Fruit fly (Drosophila melanogaster) whole organism, embryonic: ENCODE results near the gene Mpcp2.

Experiments
- ATbp ChIP-seq: fragments of 200-800 bp; sonication (Bioruptor generic); optimal IDR thresholded peaks from 2 replicates; lab custom pipeline; 2017; ENCODE audit warnings: missing biosample characterization, mild to moderate bottlenecking, missing genetic modification characterization, missing genetic modification reagents
- Adf1 ChIP-seq: fragments of 200-800 bp; sonication (Bioruptor generic); IDR thresholded peaks from 2 replicates; pipeline ENCODE4 v1.3.6; 2022; ENCODE audit warnings: missing biosample characterization, missing genetic modification characterization
- CG11504 ChIP-seq: fragments of 200-800 bp; sonication (Bioruptor generic); optimal IDR thresholded peaks from 3 replicates; lab custom pipeline; 2019; ENCODE audit warnings: missing biosample characterization, mild to moderate bottlenecking, missing genetic modification characterization, moderate library complexity
- CG11723 ChIP-seq: fragments of 200-800 bp; sonication (Bioruptor generic); optimal IDR thresholded peaks from 2 replicates; lab custom pipeline; 2017; ENCODE audit warnings: missing biosample characterization, mild to moderate bottlenecking, missing genetic modification characterization
- CG13296 ChIP-seq: fragments of 200-800 bp; sonication (Bioruptor generic); optimal IDR thresholded peaks from 3 replicates; lab custom pipeline; 2018; ENCODE audit warnings: missing biosample characterization, mild to moderate bottlenecking, missing genetic modification characterization
- CG15514 ChIP-seq: fragments of 200-800 bp; sonication (Bioruptor generic); optimal IDR thresholded peaks from 3 replicates; lab custom pipeline; 2017; ENCODE audit warnings: missing biosample characterization, missing genetic modification characterization, mild to moderate bottlenecking, moderate library complexity, missing genetic modification reagents
- CG17361 ChIP-seq: fragments of 200-800 bp; sonication (Bioruptor generic); IDR thresholded peaks from 3 replicates; pipeline ENCODE4 v1.3.6; 2022; ENCODE audit warnings: missing biosample characterization, missing genetic modification characterization
- CG17568 ChIP-seq: fragments of 200-800 bp; sonication (Bioruptor generic); optimal IDR thresholded peaks from 2 replicates; lab custom pipeline; 2018; ENCODE audit warnings: missing biosample characterization, mild to moderate bottlenecking, missing genetic modification characterization, moderate library complexity
- CG18262 ChIP-seq: fragments of 200-800 bp; optimal IDR thresholded peaks from 3 replicates; lab custom pipeline; 2019; ENCODE audit warnings: missing biosample characterization, mild to moderate bottlenecking, missing genetic modification characterization, moderate library complexity
- CG2129 ChIP-seq: fragments of 200-800 bp; sonication (Bioruptor generic); IDR thresholded peaks from 2 replicates; pipeline ENCODE4 v1.3.6; 2022; ENCODE audit warnings: missing biosample characterization, missing genetic modification characterization; ENCODE audit not compliant: partially characterized antibody
- CG2712 ChIP-seq: fragments of 200-800 bp; optimal IDR thresholded peaks from 3 replicates; lab custom pipeline; 2019; ENCODE audit warnings: missing biosample characterization, mild to moderate bottlenecking, missing genetic modification characterization, moderate library complexity
- CG31441 ChIP-seq: fragments of 200-800 bp; sonication (Bioruptor generic); IDR thresholded peaks from 2 replicates; pipeline ENCODE4 v1.3.6; 2022; ENCODE audit warnings: missing biosample characterization, missing genetic modification characterization
- CG8478 ChIP-seq: fragments of >200 bp; optimal IDR thresholded peaks from 2 replicates; lab custom pipeline; 2018
- D19A ChIP-seq: fragments of 200-800 bp; optimal IDR thresholded peaks from 3 replicates; lab custom pipeline; 2019; ENCODE audit warnings: missing biosample characterization, mild to moderate bottlenecking, missing genetic modification characterization, moderate library complexity
- Dfd ChIP-seq, 2 experiments: fragments of >200 bp; optimal IDR thresholded peaks; 2 replicates each; lab custom pipeline; 2017; ENCODE audit warnings: missing biosample characterization in 2 of 2, missing genetic modification characterization in 2 of 2
- Doc3 ChIP-seq: fragments of 200-800 bp; sonication (Bioruptor generic); IDR thresholded peaks from 3 replicates; pipeline ENCODE4 v1.3.6; 2022; ENCODE audit warnings: missing biosample characterization, missing genetic modification characterization; ENCODE audit not compliant: partially characterized antibody
- Fer2 ChIP-seq: fragments of 200-800 bp; sonication (Bioruptor generic); optimal IDR thresholded peaks from 2 replicates; lab custom pipeline; 2018; ENCODE audit warnings: missing biosample characterization, mild to moderate bottlenecking, missing genetic modification characterization, moderate library complexity
- Hr51 ChIP-seq, 2 experiments: fragments of 200-800 bp; sonication (Bioruptor generic); optimal IDR thresholded peaks; 2 replicates in 1 of 2; 3 replicates in 1 of 2; lab custom pipeline; 2016 to 2018; ENCODE audit warnings: missing biosample characterization in 2 of 2, missing genetic modification characterization in 2 of 2, mild to moderate bottlenecking in 1 of 2, moderate library complexity in 1 of 2
- Mrtf ChIP-seq: fragments of 200-800 bp; sonication (Bioruptor generic); IDR thresholded peaks from 3 replicates; pipeline ENCODE4 v1.3.6; 2022; ENCODE audit warnings: missing biosample characterization, missing genetic modification characterization
- Sox100B ChIP-seq: fragments of 200-800 bp; sonication (Bioruptor generic); optimal IDR thresholded peaks from 3 replicates; lab custom pipeline; 2018; ENCODE audit warnings: missing biosample characterization, mild to moderate bottlenecking, missing genetic modification characterization
- br ChIP-seq: fragments of >200 bp; optimal IDR thresholded peaks from 2 replicates; lab custom pipeline; 2017
- cg ChIP-seq: fragments of 200-800 bp; sonication (Bioruptor generic); optimal IDR thresholded peaks from 3 replicates; lab custom pipeline; 2019; ENCODE audit warnings: missing biosample characterization, mild to moderate bottlenecking, missing genetic modification characterization, moderate library complexity
- ci ChIP-seq: fragments of 200-800 bp; sonication (Bioruptor generic); IDR thresholded peaks from 3 replicates; pipeline ENCODE4 v1.3.6; 2022; ENCODE audit warnings: missing biosample characterization, missing genetic modification characterization
- crol ChIP-seq: fragments of 200-800 bp; sonication (Bioruptor generic); IDR thresholded peaks from 2 replicates; pipeline ENCODE4 v1.3.6; 2022; ENCODE audit warnings: missing biosample characterization, missing genetic modification characterization
- dimm ChIP-seq: fragments of 200-800 bp; sonication (Bioruptor generic); IDR thresholded peaks from 2 replicates; pipeline ENCODE4 v1.3.6; 2022; ENCODE audit warnings: missing biosample characterization, missing genetic modification characterization
- dmrt99B ChIP-seq: fragments of 200-800 bp; sonication (Bioruptor generic); optimal IDR thresholded peaks from 2 replicates; lab custom pipeline; 2018; ENCODE audit warnings: missing biosample characterization, mild to moderate bottlenecking, missing genetic modification characterization, moderate library complexity
- gem ChIP-seq: fragments of 200-800 bp; sonication (Bioruptor generic); optimal IDR thresholded peaks from 2 replicates; lab custom pipeline; 2019; ENCODE audit warnings: missing biosample characterization, mild to moderate bottlenecking, missing genetic modification characterization, moderate library complexity
- insv ChIP-seq, 2 experiments: fragments of 200-800 bp; sonication (Bioruptor generic); optimal IDR thresholded peaks; 3 replicates each; lab custom pipeline; 2016 to 2018; ENCODE audit warnings: missing biosample characterization in 2 of 2, missing genetic modification characterization in 2 of 2
- lab ChIP-seq: fragments of 200-800 bp; sonication (Bioruptor generic); optimal IDR thresholded peaks from 3 replicates; lab custom pipeline; 2017; ENCODE audit warnings: missing biosample characterization, missing genetic modification characterization, mild to moderate bottlenecking, moderate library complexity, missing genetic modification reagents
- lmd ChIP-seq: fragments of 200-800 bp; sonication (Bioruptor generic); IDR thresholded peaks from 2 replicates; pipeline ENCODE4 v1.3.6; 2022; ENCODE audit warnings: missing biosample characterization, missing genetic modification characterization
- nerfin-2 ChIP-seq: fragments of 200-800 bp; sonication (Bioruptor generic); IDR thresholded peaks from 2 replicates; pipeline ENCODE4 v1.3.6; 2022; ENCODE audit warnings: missing biosample characterization, missing genetic modification characterization; ENCODE audit not compliant: partially characterized antibody
- nmo ChIP-seq: fragments of 200-800 bp; sonication (Bioruptor generic); optimal IDR thresholded peaks from 2 replicates; lab custom pipeline; 2018; ENCODE audit warnings: missing biosample characterization, mild to moderate bottlenecking, missing genetic modification characterization, moderate library complexity
- oc ChIP-seq: fragments of 200-800 bp; sonication (Bioruptor generic); optimal IDR thresholded peaks from 2 replicates; lab custom pipeline; 2018; ENCODE audit warnings: missing biosample characterization, mild to moderate bottlenecking, missing genetic modification characterization, moderate library complexity
- phol ChIP-seq: fragments of 200-800 bp; sonication (Bioruptor generic); optimal IDR thresholded peaks from 3 replicates; lab custom pipeline; 2018; ENCODE audit warnings: missing biosample characterization, mild to moderate bottlenecking, missing genetic modification characterization, moderate library complexity
- pita ChIP-seq: fragments of 200-800 bp; sonication (Bioruptor generic); optimal IDR thresholded peaks from 2 replicates; lab custom pipeline; 2017; ENCODE audit warnings: missing biosample characterization, mild to moderate bottlenecking, missing genetic modification characterization
- row ChIP-seq: fragments of 200-800 bp; sonication (Bioruptor generic); IDR thresholded peaks from 3 replicates; pipeline ENCODE4 v1.3.6; 2022; ENCODE audit warnings: missing biosample characterization, missing genetic modification characterization
- run ChIP-seq: fragments of 200-800 bp; sonication (Bioruptor generic); optimal IDR thresholded peaks from 3 replicates; lab custom pipeline; 2018; ENCODE audit warnings: missing biosample characterization, mild to moderate bottlenecking, missing genetic modification characterization
- shn ChIP-seq: fragments of 200-800 bp; sonication (Bioruptor generic); optimal IDR thresholded peaks from 3 replicates; lab custom pipeline; 2016; ENCODE audit warnings: missing biosample characterization, missing genetic modification characterization
- sna ChIP-seq: fragments of 200-800 bp; sonication (Bioruptor generic); IDR thresholded peaks from 2 replicates; pipeline ENCODE4 v1.3.6; 2022; ENCODE audit warnings: missing biosample characterization, missing genetic modification characterization; ENCODE audit not compliant: partially characterized antibody
- sr ChIP-seq: fragments of 200-800 bp; sonication (Bioruptor generic); IDR thresholded peaks from 3 replicates; pipeline ENCODE4 v1.3.6; 2022; ENCODE audit warnings: missing biosample characterization, missing genetic modification characterization
- tgo ChIP-seq: fragments of 200-800 bp; sonication (Bioruptor generic); IDR thresholded peaks from 3 replicates; pipeline ENCODE4 v1.3.6; 2022; ENCODE audit warnings: missing biosample characterization, missing genetic modification characterization
- tna ChIP-seq: fragments of 200-800 bp; sonication (Bioruptor generic); IDR thresholded peaks from 2 replicates; pipeline ENCODE4 v1.3.6; 2022; ENCODE audit warnings: missing biosample characterization, missing genetic modification characterization; ENCODE audit not compliant: partially characterized antibody
- ttk ChIP-seq: fragments of 200-800 bp; sonication (Bioruptor generic); IDR thresholded peaks from 2 replicates; pipeline ENCODE4 v2.1.2; 2022; ENCODE audit warnings: missing biosample characterization, missing genetic modification characterization
- tup ChIP-seq: fragments of 200-800 bp; sonication (Bioruptor generic); optimal IDR thresholded peaks from 2 replicates; lab custom pipeline; 2016; ENCODE audit warnings: missing biosample characterization, mild to moderate bottlenecking, missing genetic modification characterization, moderate library complexity

The Mpcp2 gene

dm6 chr3L:14565134-14565587 is 27.7 kb downstream of the Mpcp2 start (continued):
- peak in 1 of 2 experiments; percentile 25 for TF ChIP-seq Hr51 (GFP tag; optimal IDR thresholded peaks at IDR 0.05; lab: Kevin White, UChicago)
- TF ChIP-seq, all 482 proteins: peak for 22

- TF ChIP-seq CG17568 (no peak), insv (GFP tag; optimal IDR thresholded peaks at IDR 0.05; lab: Kevin White, UChicago) (no peak), br (no peak), Adf1 (GFP tag; lab: Robert Waterston, UW) (no peak), tna (GFP tag; lab: Robert Waterston, UW) (no peak), CG15514 (GFP tag; lab: Kevin White, UChicago) (no peak), crol (no peak), phol (tag; lab: Kevin White, UChicago) (no peak), tup (GFP tag; lab: Kevin White, UChicago) (no peak)
Observed at dm6 chr3L:14567140-14567539, 29.7 kb downstream of the Mpcp2 start, which contains the start of gene CG42758. Gene CG42758 (plus strand): TSS chr3L:14567440.

- no peak for TF ChIP-seq dimm (GFP tag; lab: Robert Waterston, UW)
- TF ChIP-seq pita: no peak
- TF ChIP-seq CG2712 (tag; lab: Kevin White, UChicago): peak; percentile 30
- no peak for TF ChIP-seq shn (GFP tag; lab: Kevin White, UChicago)
- no peak for TF ChIP-seq CG8478 (lab: Kevin White, UChicago)
- no peak for TF ChIP-seq cg (GFP tag; lab: Kevin White, UChicago)
- TF ChIP-seq lab (GFP tag; lab: Kevin White, UChicago): no peak
- TF ChIP-seq row (GFP tag; lab: Robert Waterston, UW): peak; percentile 22; the same call in 1 of the 3 replicates
- peak; percentile 38; the same call in 1 of the 3 replicates for TF ChIP-seq CG17361 (GFP tag; lab: Robert Waterston, UW)
- peak; percentile 18 for TF ChIP-seq run
- TF ChIP-seq dmrt99B: peak; percentile 30
- TF ChIP-seq oc: peak; percentile 7
- no peak for TF ChIP-seq ci (GFP tag; lab: Robert Waterston, UW)
- TF ChIP-seq Mrtf (GFP tag; lab: Robert Waterston, UW): no peak
- no peak for TF ChIP-seq CG2129
- TF ChIP-seq sr (GFP tag; lab: Robert Waterston, UW): no peak
- TF ChIP-seq CG18262 (tag; lab: Kevin White, UChicago): peak; percentile 13
- no peak for TF ChIP-seq CG11723 (GFP tag; lab: Kevin White, UChicago)
- peak; percentile 33 for TF ChIP-seq CG11504 (tag; lab: Kevin White, UChicago)
- peak; percentile 95 for TF ChIP-seq D19A
- no peak for TF ChIP-seq CG13296
- 0 out of 2 replicates have a peak, but pooled peaks have one; percentile 17 for TF ChIP-seq ttk
- TF ChIP-seq Adf1 (GFP tag; lab: Robert Waterston, UW): no peak
- TF ChIP-seq tgo (GFP tag; lab: Robert Waterston, UW): no peak
- TF ChIP-seq CG31441 (GFP tag; lab: Robert Waterston, UW): 0 out of 2 replicates have a peak, but pooled peaks have one; percentile 33
- TF ChIP-seq crol: peak; percentile 62
- TF ChIP-seq Doc3 (GFP tag; lab: Robert Waterston, UW): no peak
- peak; percentile 2 for TF ChIP-seq nmo (GFP tag; lab: Kevin White, UChicago)
- TF ChIP-seq lmd (GFP tag; lab: Robert Waterston, UW): no peak
- peak; percentile 1 for TF ChIP-seq Sox100B (GFP tag; lab: Kevin White, UChicago)
- TF ChIP-seq nerfin-2 (GFP tag; lab: Robert Waterston, UW): no peak
- peak; percentile 26 for TF ChIP-seq gem (tag; lab: Kevin White, UChicago)
- TF ChIP-seq Dfd (GFP tag; optimal IDR thresholded peaks at IDR 0.05; lab: Kevin White, UChicago): no peak
- no peak for TF ChIP-seq Fer2 (tag; lab: Kevin White, UChicago)
- no peak for TF ChIP-seq sna (GFP tag; lab: Robert Waterston, UW)
- peak; percentile 6 for TF ChIP-seq ATbp
Observed at dm6 chr3L:14569620-14570537, 32.4 kb downstream of the Mpcp2 start.
